Worm (Caenorhabditis elegans): ENCODE data around the gene str-260.
A peak's percentile ranks its signal among the peaks of the same experiment; 100 is the strongest.
"Not testable (repeated sequence)": the region's sequence is repeated elsewhere in the genome, so short reads cannot be mapped to it uniquely, and the experiment has no call there.

The str-260 gene

ce11 chrV:3552740-3553469, 25.9 kb downstream of the str-260 start, which contains the start of gene T24A6.20:
TSS of gene T24A6.20 (plus strand) at chrV:3553134.
- TF ChIP-seq mls-2 (tag; optimal IDR thresholded peaks at IDR 0.05) (no peak), ceh-39 (tag; optimal IDR thresholded peaks at IDR 0.05) (peak; percentile 5)

ce11 chrV:3554869-3555268, 27.9 kb downstream of the str-260 start, which contains the start of gene grl-29:
TSS of gene grl-29 (minus strand) at chrV:3555236.
- TF ChIP-seq elt-3 (tag; optimal IDR thresholded peaks at IDR 0.05) (no peak), sem-2 (GFP tag; optimal IDR thresholded peaks at IDR 0.05) (no peak), mep-1 (tag; optimal IDR thresholded peaks at IDR 0.05) (no peak), nhr-28 (tag; optimal IDR thresholded peaks at IDR 0.05) (no peak), ztf-11 (tag; optimal IDR thresholded peaks at IDR 0.05) (no peak), ceh-43 (GFP tag; optimal IDR thresholded peaks at IDR 0.05) (no peak), nhr-12 (tag; optimal IDR thresholded peaks at IDR 0.05) (no peak), snpc-4 (tag; optimal IDR thresholded peaks at IDR 0.05) (no peak), M03D4.4 (tag; optimal IDR thresholded peaks at IDR 0.05) (no peak), zip-8 (tag; optimal IDR thresholded peaks at IDR 0.05) (no peak), flh-1 (GFP tag; optimal IDR thresholded peaks at IDR 0.05) (no peak), elt-1 (tag; optimal IDR thresholded peaks at IDR 0.05; ENCODE audit: borderline replicate concordance, insufficient read depth) (no peak), unc-39 (tag; optimal IDR thresholded peaks at IDR 0.05) (no peak)

- no peak for TF ChIP-seq tbx-8 (GFP tag; optimal IDR thresholded peaks at IDR 0.05)
- peak; percentile 20 for TF ChIP-seq zip-8 (tag; optimal IDR thresholded peaks at IDR 0.05)
Measured at ce11 chrV:3555986-3556385, 29.0 kb downstream of the str-260 start, which contains the start of gene grl-30. TSS of gene grl-30 (plus strand) at chrV:3556286.

- TF ChIP-seq drap-1 (GFP tag; optimal IDR thresholded peaks at IDR 0.05) (no peak), blmp-1 (tag; optimal IDR thresholded peaks at IDR 0.05) (no peak), elt-3 (tag; optimal IDR thresholded peaks at IDR 0.05) (no peak), nhr-237 (tag; optimal IDR thresholded peaks at IDR 0.05) (no peak), nhr-76 (tag; optimal IDR thresholded peaks at IDR 0.05) (no peak), sptf-1 (tag; optimal IDR thresholded peaks at IDR 0.05) (no peak), ces-1 (GFP tag; optimal IDR thresholded peaks at IDR 0.05) (no peak), unc-39 (tag; optimal IDR thresholded peaks at IDR 0.05) (no peak), lin-13 (tag; optimal IDR thresholded peaks at IDR 0.05) (no peak)
Measured at ce11 chrV:3557422-3557821, 30.4 kb downstream of the str-260 start, which contains the start of gene grl-31. TSS of gene grl-31 (minus strand) at chrV:3557778.

- TF ChIP-seq mls-2, ceh-39, lin-13 (tag; optimal IDR thresholded peaks at IDR 0.05): not testable (repeated sequence)
Measured at ce11 chrV:3558744-3559143, 31.8 kb downstream of the str-260 start, which contains the start of gene T24A6.1. TSS of gene T24A6.1 (plus strand) at chrV:3559044.

- TF ChIP-seq ceh-39 (tag; optimal IDR thresholded peaks at IDR 0.05); unc-62 (GFP tag; optimal IDR thresholded peaks at IDR 0.05); tbx-8 (GFP tag; optimal IDR thresholded peaks at IDR 0.05): not testable (repeated sequence)
Measured at ce11 chrV:3562824-3563223, 35.8 kb downstream of the str-260 start, which contains the start of gene T24A6.16. TSS of gene T24A6.16 (minus strand) at chrV:3562924.

- not testable (repeated sequence) for TF ChIP-seq hlh-1 (tag; optimal IDR thresholded peaks at IDR 0.05); unc-39 (tag; optimal IDR thresholded peaks at IDR 0.05); bed-3 (GFP tag; optimal IDR thresholded peaks at IDR 0.05)
Measured at ce11 chrV:3564335-3564734, 37.4 kb downstream of the str-260 start, which contains the start of gene T24A6.17. TSS of gene T24A6.17 (minus strand) at chrV:3564435.

Data from whole organism, mixed stage, embryonic.